Worm (Caenorhabditis elegans) whole organism, young adult: ENCODE measurements around the gene C50E3.7.

Source experiments
- B0336.3 ChIP-seq: fragments of 200-800 bp; sonication (Bioruptor generic); IDR thresholded peaks from 2 replicates; pipeline ENCODE4 v1.3.6; 2022; ENCODE audit warnings: missing genetic modification characterization, missing compliant biosample characterization
- Y53F4B.3 ChIP-seq: fragments of 200-800 bp; sonication (Bioruptor generic); IDR thresholded peaks from 2 replicates; pipeline ENCODE4 v1.3.6; 2022; ENCODE audit warnings: missing genetic modification reagents, missing genetic modification characterization, missing compliant biosample characterization
- Y53G8AR.9 ChIP-seq: fragments of 200-800 bp; sonication (Bioruptor generic); conservative IDR thresholded peaks from 2 replicates; pipeline ENCODE4 v1.3.6; 2022; ENCODE audit warnings: missing genetic modification reagents, missing genetic modification characterization, missing compliant biosample characterization
- ZK185.1 ChIP-seq: sonication (generic microtip); optimal IDR thresholded peaks from 2 replicates; lab custom pipeline; 2016; ENCODE audit warnings: mild to moderate bottlenecking, missing genetic modification characterization, missing compliant biosample characterization; ENCODE audit not compliant: poor library complexity, severe bottlenecking
- athp-1 ChIP-seq: sonication (generic microtip); optimal IDR thresholded peaks from 2 replicates; lab custom pipeline; 2017; ENCODE audit warnings: mild to moderate bottlenecking, missing genetic modification characterization, missing compliant biosample characterization
- attf-3 ChIP-seq: fragments of 200-800 bp; sonication (Bioruptor generic); conservative IDR thresholded peaks from 2 replicates; pipeline ENCODE4 v1.3.6; 2022; ENCODE audit warnings: missing genetic modification reagents, missing genetic modification characterization, missing compliant biosample characterization
- attf-5 ChIP-seq: fragments of 200-800 bp; sonication (Bioruptor generic); optimal IDR thresholded peaks from 2 replicates; lab custom pipeline; 2018; ENCODE audit warnings: mild to moderate bottlenecking, missing genetic modification characterization, missing compliant biosample characterization
- bed-2 ChIP-seq: fragments of 200-800 bp; sonication (Bioruptor generic); IDR thresholded peaks from 2 replicates; pipeline ENCODE4 v1.3.6; 2022; ENCODE audit warnings: missing genetic modification reagents, missing genetic modification characterization, missing compliant biosample characterization
- ceh-100 ChIP-seq: fragments of 200-800 bp; sonication (Bioruptor generic); IDR thresholded peaks from 2 replicates; pipeline ENCODE4 v1.3.6; 2022; ENCODE audit warnings: missing genetic modification reagents, missing genetic modification characterization, missing compliant biosample characterization
- ceh-58 ChIP-seq: fragments of 200-800 bp; sonication (Bioruptor generic); IDR thresholded peaks from 2 replicates; pipeline ENCODE4 v1.3.6; 2022; ENCODE audit warnings: missing genetic modification characterization, missing compliant biosample characterization
- ceh-79 ChIP-seq: sonication (generic microtip); optimal IDR thresholded peaks from 2 replicates; lab custom pipeline; 2017; ENCODE audit warnings: mild to moderate bottlenecking, missing genetic modification characterization, missing compliant biosample characterization
- egrh-3 ChIP-seq: fragments of 200-800 bp; sonication (Bioruptor generic); IDR thresholded peaks from 2 replicates; pipeline ENCODE4 v1.3.6; 2022; ENCODE audit warnings: missing genetic modification reagents, missing genetic modification characterization, missing compliant biosample characterization
- ets-4 ChIP-seq: fragments of 200-800 bp; sonication (Bioruptor generic); optimal IDR thresholded peaks from 2 replicates; lab custom pipeline; 2018; ENCODE audit warnings: mild to moderate bottlenecking, missing genetic modification characterization, missing compliant biosample characterization
- him-1 ChIP-seq: sonication (generic microtip); optimal IDR thresholded peaks from 2 replicates; lab custom pipeline; 2016; ENCODE audit warnings: missing genotype, missing genetic modification reagents, missing genetic modification characterization, missing compliant biosample characterization
- let-526 ChIP-seq: fragments of 200-800 bp; sonication (Bioruptor generic); IDR thresholded peaks from 2 replicates; pipeline ENCODE4 v1.3.6; 2022; ENCODE audit warnings: missing genetic modification reagents, missing genetic modification characterization, missing compliant biosample characterization
- lin-26 ChIP-seq: fragments of 200-800 bp; sonication (Bioruptor generic); IDR thresholded peaks from 2 replicates; pipeline ENCODE4 v1.3.6; 2022; ENCODE audit warnings: missing genetic modification reagents, missing genetic modification characterization, missing compliant biosample characterization
- lin-35 ChIP-seq, 3 experiments: fragments of 150-350 bp in 2 of 3; sonication (generic microtip) in 1 of 3; optimal IDR thresholded peaks; 2 replicates each; lab custom pipeline; 2014 to 2018; ENCODE audit warnings: missing biosample characterization in 3 of 3, missing genetic modification characterization in 3 of 3, missing genetic modification reagents in 3 of 3
- lin-54 ChIP-seq: fragments of 200-800 bp; sonication (Bioruptor generic); optimal IDR thresholded peaks from 2 replicates; lab custom pipeline; 2018; ENCODE audit warnings: mild to moderate bottlenecking, missing genetic modification characterization, missing compliant biosample characterization
- lir-1 ChIP-seq: fragments of 200-800 bp; sonication (Bioruptor generic); conservative IDR thresholded peaks from 2 replicates; pipeline ENCODE4 v1.3.6; 2022; ENCODE audit warnings: missing genetic modification reagents, missing genetic modification characterization, missing compliant biosample characterization
- mes-4 ChIP-seq: sonication (generic microtip); optimal IDR thresholded peaks from 2 replicates; lab custom pipeline; 2016; ENCODE audit warnings: missing genotype, missing genetic modification characterization, missing compliant biosample characterization
- nfya-1 ChIP-seq: sonication (generic microtip); optimal IDR thresholded peaks from 2 replicates; lab custom pipeline; 2017; ENCODE audit warnings: antibody characterized with exemption, missing compliant biosample characterization, missing genetic modification characterization, borderline replicate concordance; ENCODE audit not compliant: insufficient read depth
- nfya-2 ChIP-seq: fragments of 200-800 bp; sonication (Bioruptor generic); IDR thresholded peaks from 2 replicates; pipeline ENCODE4 v1.3.6; 2022; ENCODE audit warnings: missing genetic modification reagents, missing genetic modification characterization, missing compliant biosample characterization
- nhr-120 ChIP-seq: fragments of 200-800 bp; sonication (Bioruptor generic); IDR thresholded peaks from 2 replicates; pipeline ENCODE4 v1.3.6; 2022; ENCODE audit warnings: missing genetic modification characterization, missing compliant biosample characterization
- nhr-179 ChIP-seq: sonication (generic microtip); optimal IDR thresholded peaks from 2 replicates; lab custom pipeline; 2016; ENCODE audit warnings: mild to moderate bottlenecking, missing genetic modification characterization, missing compliant biosample characterization
- rcor-1 ChIP-seq: fragments of 200-800 bp; sonication (Bioruptor generic); IDR thresholded peaks from 2 replicates; pipeline ENCODE4 v1.3.6; 2022; ENCODE audit warnings: missing genetic modification reagents, missing genetic modification characterization, missing compliant biosample characterization
- rpc-1 ChIP-seq, 2 experiments: fragments of 150-350 bp in 1 of 2; sonication (generic microtip) in 1 of 2; optimal IDR thresholded peaks; 2 replicates each; lab custom pipeline; 2014 to 2018; ENCODE audit warnings: missing biosample characterization in 1 of 2, missing genetic modification characterization in 1 of 2, missing genetic modification reagents in 1 of 2, missing genotype in 1 of 2
- snpc-3.4 ChIP-seq: sonication (generic microtip); optimal IDR thresholded peaks from 2 replicates; lab custom pipeline; 2017; ENCODE audit warnings: missing genetic modification characterization, mild to moderate bottlenecking, missing compliant biosample characterization, antibody characterized with exemption, moderate library complexity, missing genotype, missing genetic modification reagents
- tlf-1 ChIP-seq: fragments of 200-800 bp; sonication (Bioruptor generic); optimal IDR thresholded peaks from 2 replicates; lab custom pipeline; 2018; ENCODE audit warnings: mild to moderate bottlenecking, missing genetic modification characterization, missing compliant biosample characterization
- unc-130 ChIP-seq: sonication (generic microtip); optimal IDR thresholded peaks from 2 replicates; lab custom pipeline; 2016; ENCODE audit warnings: missing genetic modification reagents, missing genetic modification characterization, missing compliant biosample characterization
- xnd-1 ChIP-seq: sonication (generic microtip); optimal IDR thresholded peaks from 2 replicates; lab custom pipeline; 2016; ENCODE audit warnings: missing genotype, missing genetic modification reagents, missing genetic modification characterization, missing compliant biosample characterization
- zfh-2 ChIP-seq: fragments of 200-800 bp; sonication (Bioruptor generic); conservative IDR thresholded peaks from 2 replicates; pipeline ENCODE4 v1.3.6; 2022; ENCODE audit warnings: missing genetic modification reagents, missing genetic modification characterization, missing compliant biosample characterization
- ztf-22 ChIP-seq: fragments of 200-800 bp; sonication (Bioruptor generic); optimal IDR thresholded peaks from 2 replicates; lab custom pipeline; 2018; ENCODE audit warnings: mild to moderate bottlenecking, missing genetic modification characterization, moderate library complexity, missing compliant biosample characterization
- ztf-25 ChIP-seq: fragments of 200-800 bp; sonication (Bioruptor generic); IDR thresholded peaks from 2 replicates; pipeline ENCODE4 v1.3.6; 2022; ENCODE audit warnings: missing genetic modification reagents, missing genetic modification characterization, missing compliant biosample characterization
- ztf-26 ChIP-seq: sonication (generic microtip); optimal IDR thresholded peaks from 2 replicates; lab custom pipeline; 2017; ENCODE audit warnings: missing genetic modification characterization, missing compliant biosample characterization
- ztf-28 ChIP-seq: fragments of 200-800 bp; sonication (Bioruptor generic); IDR thresholded peaks from 2 replicates; pipeline ENCODE4 v1.3.6; 2022; ENCODE audit warnings: missing genetic modification reagents, missing genetic modification characterization, missing compliant biosample characterization
- ztf-3 ChIP-seq: fragments of 200-800 bp; sonication (Bioruptor generic); optimal IDR thresholded peaks from 2 replicates; lab custom pipeline; 2018; ENCODE audit warnings: mild to moderate bottlenecking, missing genetic modification characterization, missing compliant biosample characterization
- ztf-6 ChIP-seq: fragments of 200-800 bp; sonication (Bioruptor generic); IDR thresholded peaks from 2 replicates; pipeline ENCODE4 v1.3.6; 2022; ENCODE audit warnings: missing genetic modification reagents, missing genetic modification characterization, missing compliant biosample characterization

The C50E3.7 gene

DNA sequence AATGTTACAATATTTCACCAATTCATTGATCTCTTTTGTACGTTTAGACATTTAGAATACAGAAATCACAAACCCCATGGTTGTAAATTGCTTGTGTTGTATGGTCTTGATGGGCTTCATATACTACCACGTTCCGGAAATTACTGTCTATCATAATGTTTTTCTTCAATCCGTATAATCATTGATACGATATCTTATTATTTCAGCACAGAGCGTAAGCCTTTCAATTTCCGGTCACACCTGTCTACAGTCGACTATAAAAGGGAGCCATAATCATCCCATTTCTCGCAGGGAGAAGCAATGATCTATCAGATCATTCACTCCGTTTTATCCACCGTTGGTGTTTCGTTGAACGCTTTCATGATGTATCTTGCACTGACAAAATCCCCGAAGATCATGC lies 31.3 kb upstream of the C50E3.7 start, which contains the start of gene srd-30:
Gene srd-30 (plus strand): TSS at position 301 of the 400 bp plus-strand sequence.
- TF ChIP-seq attf-5 (no peak), ztf-25 (GFP tag; lab: Robert Waterston, UW) (no peak), lin-35 (GFP tag; optimal IDR thresholded peaks at IDR 0.05; lab: Kevin White, UChicago) (no peak), zfh-2 (GFP tag; lab: Robert Waterston, UW) (no peak), let-526 (GFP tag; lab: Robert Waterston, UW) (no peak), lir-1 (no peak), ztf-28 (no peak), nfya-2 (GFP tag; lab: Robert Waterston, UW) (no peak)
- TF ChIP-seq, all 124 proteins: peak for 0

- TF ChIP-seq egrh-3 (GFP tag; lab: Robert Waterston, UW) (no peak), ztf-26 (tag; lab: Kevin White, UChicago) (no peak), bed-2 (GFP tag; lab: Robert Waterston, UW) (no peak), tlf-1 (GFP tag; lab: Kevin White, UChicago) (no peak), rcor-1 (GFP tag; lab: Robert Waterston, UW) (no peak), lin-54 (GFP tag; lab: Kevin White, UChicago) (no peak), ZK185.1 (tag; lab: Kevin White, UChicago) (no peak), nfya-1 (tag; lab: Kevin White, UChicago) (no peak), him-1 (no peak), attf-3 (GFP tag; lab: Robert Waterston, UW) (no peak), nhr-179 (tag; lab: Kevin White, UChicago) (no peak), rpc-1 (optimal IDR thresholded peaks at IDR 0.05; lab: Kevin White, UChicago) (no peak), rpc-1 (tag; optimal IDR thresholded peaks at IDR 0.05; lab: Kevin White, UChicago) (no peak), ceh-100 (GFP tag; lab: Robert Waterston, UW) (no peak), ztf-22 (GFP tag; lab: Kevin White, UChicago) (no peak), Y53G8AR.9 (no peak), nfya-2 (GFP tag; lab: Robert Waterston, UW) (no peak), nhr-120 (GFP tag; lab: Robert Waterston, UW) (no peak), xnd-1 (tag; lab: Kevin White, UChicago) (no peak)
Observed at ce11 chrV:7626550-7626949, 28.4 kb upstream of the C50E3.7 start, which contains the start of gene F07C4.6. Gene F07C4.6, plus strand, starts transcription at chrV:7626850.

DNA sequence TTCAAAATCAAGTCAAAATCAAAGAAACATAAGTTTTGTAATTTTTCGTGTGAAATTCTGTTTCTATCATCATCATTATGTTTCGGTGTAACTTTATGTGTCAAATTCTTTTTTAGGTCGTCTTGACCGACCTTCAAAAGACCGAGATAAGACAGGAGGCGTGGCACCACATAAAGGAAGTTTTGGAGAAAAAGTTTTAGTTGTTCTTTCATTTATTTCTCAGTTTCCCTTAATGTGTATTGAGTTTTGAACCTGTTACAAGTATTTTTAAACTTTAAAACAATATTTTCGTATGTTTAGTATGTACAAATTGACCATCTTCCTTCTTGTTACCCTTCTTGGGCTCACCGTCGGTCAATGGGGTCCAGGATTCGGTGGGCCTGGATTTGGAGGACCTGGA lies 26.5 kb upstream of the C50E3.7 start, which contains the start of gene grsp-4:
Gene grsp-4 (plus strand): TSS at position 301 of the 400 bp plus-strand sequence.
- TF ChIP-seq lin-26 (no peak), B0336.3 (GFP tag; lab: Robert Waterston, UW) (no peak), ZK185.1 (tag; lab: Kevin White, UChicago) (no peak), ztf-6 (GFP tag; lab: Robert Waterston, UW) (no peak), Y53F4B.3 (GFP tag; lab: Robert Waterston, UW) (no peak), snpc-3.4 (tag; lab: Kevin White, UChicago) (no peak), unc-130 (no peak), nhr-120 (GFP tag; lab: Robert Waterston, UW) (no peak), ets-4 (GFP tag; lab: Kevin White, UChicago) (no peak), let-526 (GFP tag; lab: Robert Waterston, UW) (no peak), mes-4 (tag; lab: Kevin White, UChicago) (no peak), ztf-3 (GFP tag; lab: Kevin White, UChicago) (no peak), lin-35 (GFP tag; optimal IDR thresholded peaks at IDR 0.05; lab: Kevin White, UChicago) (no peak), athp-1 (tag; lab: Kevin White, UChicago) (no peak), nfya-2 (GFP tag; lab: Robert Waterston, UW) (no peak), ceh-58 (GFP tag; lab: Robert Waterston, UW) (no peak), ztf-26 (tag; lab: Kevin White, UChicago) (no peak), ceh-79 (tag; lab: Kevin White, UChicago) (no peak)
